Worm (Caenorhabditis elegans): ENCODE data around the gene F14H12.17.

The F14H12.17 gene

DNA sequence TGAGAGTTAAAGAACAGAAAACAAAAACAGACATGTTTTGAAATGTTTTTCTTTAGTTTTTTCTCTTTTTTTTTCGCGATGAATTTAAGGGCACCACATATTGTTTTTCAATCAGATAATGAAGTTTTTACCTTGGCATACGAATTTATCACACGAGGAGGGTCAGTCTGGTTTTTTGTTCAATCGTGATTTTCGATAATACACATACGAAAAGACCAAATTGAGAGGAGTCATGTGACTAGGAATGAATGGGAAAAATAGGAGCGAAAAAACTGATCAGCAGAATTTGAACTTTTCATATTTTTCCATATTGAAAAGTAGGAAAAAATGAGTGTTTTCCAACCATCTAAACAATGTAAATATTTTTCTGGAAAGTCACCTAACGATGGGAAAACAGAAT, 23.4 kb upstream of the F14H12.17 start (continued):
- no peak for TF ChIP-seq sup-37 (GFP tag; optimal IDR thresholded peaks at IDR 0.05)
- TF ChIP-seq nhr-47 (tag; optimal IDR thresholded peaks at IDR 0.05) = peak; percentile 3
- peak; percentile 4 for TF ChIP-seq blmp-1 (tag; optimal IDR thresholded peaks at IDR 0.05)
- peak in 1 of 6 experiments; percentile 13 for TF ChIP-seq elt-3 (tag; optimal IDR thresholded peaks at IDR 0.05)
- no peak for TF ChIP-seq nhr-12 (tag; optimal IDR thresholded peaks at IDR 0.05)

- no peak for TF ChIP-seq ceh-63 (GFP tag; optimal IDR thresholded peaks at IDR 0.05)
- peak; percentile 40 for TF ChIP-seq ceh-8 (GFP tag; optimal IDR thresholded peaks at IDR 0.05)
- no peak for TF ChIP-seq fos-1 (tag; optimal IDR thresholded peaks at IDR 0.05)
- no peak for TF ChIP-seq ceh-88 (GFP tag; IDR thresholded peaks at IDR 0.05)
- TF ChIP-seq nhr-85 (tag) = peak; percentile 32
- no peak for TF ChIP-seq snpc-4 (tag; optimal IDR thresholded peaks at IDR 0.05)
- TF ChIP-seq lin-14 (GFP tag; optimal IDR thresholded peaks at IDR 0.05) = no peak
- no peak for TF ChIP-seq nhr-11 (tag; optimal IDR thresholded peaks at IDR 0.05)
These were observed 20.3 kb upstream of the F14H12.17 start, which contains the start of gene lst-2 for ce11 chrX:4383316-4383936. lst-2 (minus strand) TSS chrX:4383366.

DNA sequence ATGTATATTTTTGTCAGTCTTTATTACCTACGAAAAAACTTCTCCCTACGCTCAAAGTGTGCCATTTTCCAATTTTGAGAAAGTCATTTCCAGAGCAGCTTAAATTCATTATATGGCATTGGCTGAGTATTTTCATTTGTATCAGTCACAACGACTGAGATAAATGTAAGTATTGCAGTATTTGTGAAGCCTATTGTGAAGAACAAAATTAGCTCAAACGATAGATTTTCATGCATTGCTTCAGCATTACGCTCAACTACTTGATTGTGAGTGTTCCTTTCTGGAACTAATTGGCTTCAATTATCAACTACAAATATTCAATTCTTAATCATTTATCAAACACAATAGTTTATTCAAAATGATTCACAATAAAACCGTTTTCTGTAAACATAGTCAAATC, 14.6 kb upstream of the F14H12.17 start, which contains the start of gene R160.12:
Gene R160.12 (minus strand): TSS at position 101 of the 400 bp plus-strand sequence.
- TF ChIP-seq grh-1 (GFP tag; IDR thresholded peaks at IDR 0.05) (no peak), elt-2 (tag; optimal IDR thresholded peaks at IDR 0.05) (no peak), nhr-28 (tag; optimal IDR thresholded peaks at IDR 0.05) (no peak), rnt-1 (tag; optimal IDR thresholded peaks at IDR 0.05) (no peak), mdl-1 (tag; optimal IDR thresholded peaks at IDR 0.05) (no peak), hpl-2 (GFP tag; optimal IDR thresholded peaks at IDR 0.05) (no peak), C34B4.2 (tag; optimal IDR thresholded peaks at IDR 0.05) (no peak), aha-1 (tag; optimal IDR thresholded peaks at IDR 0.05) (no peak), lin-35 (GFP tag; optimal IDR thresholded peaks at IDR 0.05) (no peak), fkh-4 (tag; optimal IDR thresholded peaks at IDR 0.05; ENCODE audit: borderline replicate concordance) (no peak), efl-3 (GFP tag; optimal IDR thresholded peaks at IDR 0.05) (no peak), unc-86 (tag; optimal IDR thresholded peaks at IDR 0.05) (no peak), pag-3 (tag; optimal IDR thresholded peaks at IDR 0.05; ENCODE audit: borderline replicate concordance, insufficient read depth) (no peak), sup-37 (GFP tag; optimal IDR thresholded peaks at IDR 0.05) (no peak)

- TF ChIP-seq fkh-8 (tag; optimal IDR thresholded peaks at IDR 0.05) (no peak), unc-62 (GFP tag; optimal IDR thresholded peaks at IDR 0.05) (no peak), unc-130 (tag; optimal IDR thresholded peaks at IDR 0.05) (no peak), swsn-7 (tag; optimal IDR thresholded peaks at IDR 0.05) (no peak), pax-3 (tag; optimal IDR thresholded peaks at IDR 0.05) (no peak), ama-1 (optimal IDR thresholded peaks at IDR 0.05) (no peak), elt-3 (tag; optimal IDR thresholded peaks at IDR 0.05) (no peak), grh-1 (GFP tag; IDR thresholded peaks at IDR 0.05) (no peak), dsc-1 (tag; optimal IDR thresholded peaks at IDR 0.05) (no peak), efl-1 (optimal IDR thresholded peaks at IDR 0.05) (no peak), efl-1 (GFP tag; optimal IDR thresholded peaks at IDR 0.05 in 1 of 2) (no peak)
These were observed 13.7 kb upstream of the F14H12.17 start, which contains the start of gene R160.2 for ce11 chrX:4376801-4377200. R160.2 (minus strand) TSS chrX:4376901.

DNA sequence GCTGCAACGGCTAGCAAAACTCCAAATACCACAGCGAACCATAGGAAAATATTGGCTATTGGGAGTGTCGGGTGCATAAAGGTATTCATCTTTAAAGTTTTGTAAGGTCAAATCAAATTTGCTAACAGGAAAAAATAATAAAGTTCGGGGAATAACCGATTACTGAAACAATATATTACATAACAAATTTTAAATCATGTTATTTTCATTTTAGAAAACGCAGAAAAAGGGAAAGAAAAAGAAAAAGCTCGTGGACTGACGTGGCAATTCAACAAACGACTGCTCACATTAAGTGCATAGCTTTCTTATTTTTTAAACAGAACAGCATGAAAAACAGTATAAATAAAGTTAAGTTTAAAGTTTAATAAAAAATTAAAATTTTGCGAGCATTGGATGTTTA, 10.0 kb upstream of the F14H12.17 start, which contains the start of gene R160.6:
Gene R160.6 (minus strand): TSS at position 101 of the 400 bp plus-strand sequence.
- TF ChIP-seq hpl-2 (GFP tag; optimal IDR thresholded peaks at IDR 0.05) (no peak), Y116A8C.19 (tag; optimal IDR thresholded peaks at IDR 0.05; ENCODE audit: borderline replicate concordance) (no peak), tbx-2 (tag; optimal IDR thresholded peaks at IDR 0.05) (no peak), alr-1 (tag; optimal IDR thresholded peaks at IDR 0.05; ENCODE audit: borderline replicate concordance) (no peak), nhr-20 (tag; optimal IDR thresholded peaks at IDR 0.05) (no peak), ces-1 (GFP tag; optimal IDR thresholded peaks at IDR 0.05) (no peak), mdl-1 (tag; optimal IDR thresholded peaks at IDR 0.05) (no peak), tlp-1 (tag; optimal IDR thresholded peaks at IDR 0.05) (no peak), nhr-77 (tag; optimal IDR thresholded peaks at IDR 0.05) (no peak), C16A3.4 (tag; optimal IDR thresholded peaks at IDR 0.05) (no peak), lsy-2 (tag; optimal IDR thresholded peaks at IDR 0.05) (no peak)

Measured in whole organism, L1 larva.